Worm (Caenorhabditis elegans) whole organism, L3 larva: ENCODE data around the gene tomm-70.

ENCODE experiments used
- R02D3.7 ChIP-seq: fragments of 150-350 bp; optimal IDR thresholded peaks from 2 replicates; lab custom pipeline; 2014; ENCODE audit warnings: missing biosample characterization, missing genetic modification characterization
- ZK546.5 ChIP-seq: sonication (generic microtip); optimal IDR thresholded peaks from 2 replicates; lab custom pipeline; 2017; ENCODE audit warnings: missing biosample characterization, missing genetic modification characterization
- aly-2 ChIP-seq: fragments of 150-350 bp; optimal IDR thresholded peaks from 2 replicates; lab custom pipeline; 2014; ENCODE audit warnings: missing biosample characterization, missing genetic modification characterization
- ama-1 ChIP-seq: fragments of 150-350 bp; optimal IDR thresholded peaks from 2 replicates; lab custom pipeline; 2018
- ceh-16 ChIP-seq: sonication (generic microtip); optimal IDR thresholded peaks from 2 replicates; lab custom pipeline; 2017; ENCODE audit warnings: missing biosample characterization, missing genetic modification characterization
- ceh-28 ChIP-seq: fragments of 150-350 bp; optimal IDR thresholded peaks from 2 replicates; lab custom pipeline; 2014; ENCODE audit warnings: missing biosample characterization, missing genetic modification reagents, missing genetic modification characterization
- ceh-82 ChIP-seq: fragments of 150-350 bp; optimal IDR thresholded peaks from 2 replicates; lab custom pipeline; 2014; ENCODE audit warnings: missing biosample characterization, missing genetic modification characterization
- ceh-9 ChIP-seq: sonication (generic microtip); optimal IDR thresholded peaks from 2 replicates; lab custom pipeline; 2018; ENCODE audit warnings: missing biosample characterization, missing genetic modification characterization
- daf-12 ChIP-seq: fragments of 150-350 bp; optimal IDR thresholded peaks from 2 replicates; lab custom pipeline; 2014; ENCODE audit warnings: missing biosample characterization, missing genetic modification reagents, missing genetic modification characterization
- egl-27 ChIP-seq: sonication (generic microtip); optimal IDR thresholded peaks from 4 replicates; lab custom pipeline; 2017; ENCODE audit warnings: missing biosample characterization, missing genetic modification reagents, missing genetic modification characterization
- egl-5 ChIP-seq: fragments of 150-350 bp; optimal IDR thresholded peaks from 2 replicates; lab custom pipeline; 2017; ENCODE audit warnings: missing biosample characterization, missing genetic modification reagents, missing genetic modification characterization, inconsistent platforms
- elt-1 ChIP-seq: fragments of 150-350 bp; optimal IDR thresholded peaks from 2 replicates; lab custom pipeline; 2014; ENCODE audit warnings: missing biosample characterization, missing genetic modification characterization
- elt-2 ChIP-seq: sonication (generic microtip); optimal IDR thresholded peaks from 2 replicates; lab custom pipeline; 2016; ENCODE audit warnings: missing genetic modification reagents, mild to moderate bottlenecking, missing genetic modification characterization, missing compliant biosample characterization
- elt-3 ChIP-seq, 3 experiments: fragments of 150-350 bp in 1 of 3; sonication (generic microtip) in 2 of 3; optimal IDR thresholded peaks; 2 replicates in 2 of 3; 4 replicates in 1 of 3; lab custom pipeline; 2014 to 2017; ENCODE audit warnings: missing biosample characterization in 3 of 3, missing genetic modification characterization in 3 of 3
- eor-1 ChIP-seq, 2 experiments: fragments of 150-350 bp; optimal IDR thresholded peaks; 2 replicates each; lab custom pipeline; 2014 to 2018; ENCODE audit warnings: missing biosample characterization in 2 of 2, missing genetic modification characterization in 2 of 2
- fkh-10 ChIP-seq: sonication (generic microtip); optimal IDR thresholded peaks from 2 replicates; lab custom pipeline; 2017; ENCODE audit warnings: missing biosample characterization, missing genetic modification reagents, missing genetic modification characterization
- fkh-2 ChIP-seq: fragments of 150-350 bp; optimal IDR thresholded peaks from 2 replicates; lab custom pipeline; 2014; ENCODE audit warnings: missing biosample characterization, missing genetic modification reagents, missing genetic modification characterization
- fos-1 ChIP-seq: fragments of 150-350 bp; optimal IDR thresholded peaks from 2 replicates; lab custom pipeline; 2014; ENCODE audit warnings: missing biosample characterization, missing genetic modification characterization
- hmg-11 ChIP-seq: sonication (generic microtip); optimal IDR thresholded peaks from 2 replicates; lab custom pipeline; 2016; ENCODE audit warnings: missing genetic modification characterization, missing compliant biosample characterization
- jun-1 ChIP-seq: fragments of 150-350 bp; optimal IDR thresholded peaks from 2 replicates; lab custom pipeline; 2014; ENCODE audit warnings: missing biosample characterization, missing genetic modification reagents, missing genetic modification characterization
- lin-15B ChIP-seq: fragments of 150-350 bp; optimal IDR thresholded peaks from 2 replicates; lab custom pipeline; 2014; ENCODE audit warnings: missing biosample characterization, missing genetic modification characterization
- lin-39 ChIP-seq: fragments of 150-350 bp; optimal IDR thresholded peaks from 2 replicates; lab custom pipeline; 2018; ENCODE audit warnings: missing biosample characterization, missing genetic modification reagents, missing genetic modification characterization
- lsy-12 ChIP-seq: sonication (generic microtip); optimal IDR thresholded peaks from 2 replicates; lab custom pipeline; 2016; ENCODE audit warnings: mild to moderate bottlenecking, missing genetic modification characterization, missing compliant biosample characterization
- mdl-1 ChIP-seq: fragments of 150-350 bp; optimal IDR thresholded peaks from 2 replicates; lab custom pipeline; 2014; ENCODE audit warnings: missing biosample characterization, missing genetic modification characterization
- mml-1 ChIP-seq: fragments of 150-350 bp; sonication (generic microtip); optimal IDR thresholded peaks from 3 replicates; lab custom pipeline; 2014; ENCODE audit warnings: missing biosample characterization, missing genetic modification characterization
- nfya-1 ChIP-seq: sonication (generic microtip); optimal IDR thresholded peaks from 2 replicates; lab custom pipeline; 2017; ENCODE audit warnings: missing genetic modification characterization, mild to moderate bottlenecking, missing compliant biosample characterization, antibody characterized with exemption, moderate library complexity; ENCODE audit not compliant: insufficient read depth
- nhr-11 ChIP-seq: fragments of 150-350 bp; optimal IDR thresholded peaks from 2 replicates; lab custom pipeline; 2014; ENCODE audit warnings: missing biosample characterization, missing genetic modification characterization
- nhr-12 ChIP-seq: fragments of 150-350 bp; optimal IDR thresholded peaks from 2 replicates; lab custom pipeline; 2014; ENCODE audit warnings: missing biosample characterization, missing genetic modification characterization
- nhr-23 ChIP-seq: fragments of 150-350 bp; optimal IDR thresholded peaks from 2 replicates; lab custom pipeline; 2014; ENCODE audit warnings: missing biosample characterization, missing genetic modification reagents, missing genetic modification characterization
- nhr-237 ChIP-seq: fragments of 150-350 bp; optimal IDR thresholded peaks from 2 replicates; lab custom pipeline; 2014; ENCODE audit warnings: missing biosample characterization, missing genetic modification characterization
- nhr-25 ChIP-seq: sonication (generic microtip); optimal IDR thresholded peaks from 2 replicates; lab custom pipeline; 2017; ENCODE audit warnings: missing biosample characterization, missing genetic modification characterization
- nhr-28 ChIP-seq: fragments of 150-350 bp; optimal IDR thresholded peaks from 2 replicates; lab custom pipeline; 2014; ENCODE audit warnings: missing biosample characterization, missing genetic modification characterization
- nhr-43 ChIP-seq: sonication (generic microtip); optimal IDR thresholded peaks from 2 replicates; lab custom pipeline; 2016; ENCODE audit warnings: mild to moderate bottlenecking, missing genetic modification characterization, missing compliant biosample characterization; ENCODE audit not compliant: poor library complexity, severe bottlenecking
- nhr-67 ChIP-seq: fragments of 150-350 bp; optimal IDR thresholded peaks from 2 replicates; lab custom pipeline; 2014; ENCODE audit warnings: missing biosample characterization, missing genetic modification characterization
- nhr-76 ChIP-seq: fragments of 150-350 bp; sonication (generic microtip); optimal IDR thresholded peaks from 5 replicates; lab custom pipeline; 2014; ENCODE audit warnings: missing biosample characterization, missing genetic modification characterization
- nhr-77 ChIP-seq: fragments of 150-350 bp; optimal IDR thresholded peaks from 2 replicates; lab custom pipeline; 2014; ENCODE audit warnings: missing biosample characterization, missing genetic modification characterization
- pha-4 ChIP-seq: fragments of 150-350 bp; optimal IDR thresholded peaks from 2 replicates; lab custom pipeline; 2014; ENCODE audit warnings: missing biosample characterization, missing genetic modification reagents, missing genetic modification characterization
- pqm-1 ChIP-seq: fragments of 150-350 bp; optimal IDR thresholded peaks from 2 replicates; lab custom pipeline; 2017; ENCODE audit warnings: missing biosample characterization, missing genetic modification characterization, inconsistent platforms
- sea-2 ChIP-seq: fragments of 150-350 bp; sonication (generic microtip); optimal IDR thresholded peaks from 4 replicates; lab custom pipeline; 2014; ENCODE audit warnings: missing biosample characterization, missing genetic modification reagents, missing genetic modification characterization
- skn-1 ChIP-seq: fragments of 150-350 bp; optimal IDR thresholded peaks from 2 replicates; lab custom pipeline; 2014; ENCODE audit warnings: missing biosample characterization, missing genetic modification characterization
- snpc-4 ChIP-seq: fragments of 150-350 bp; optimal IDR thresholded peaks from 2 replicates; lab custom pipeline; 2014; ENCODE audit warnings: missing biosample characterization, missing genetic modification characterization
- tbx-2 ChIP-seq: sonication (generic microtip); optimal IDR thresholded peaks from 2 replicates; lab custom pipeline; 2016; ENCODE audit warnings: mild to moderate bottlenecking, missing genetic modification characterization, missing compliant biosample characterization
- unc-39 ChIP-seq: sonication (generic microtip); optimal IDR thresholded peaks from 4 replicates; lab custom pipeline; 2017; ENCODE audit warnings: missing biosample characterization, missing genetic modification characterization
- unc-62 ChIP-seq: fragments of 150-350 bp; sonication (generic microtip); optimal IDR thresholded peaks from 4 replicates; lab custom pipeline; 2014; ENCODE audit warnings: missing biosample characterization, missing genetic modification reagents, missing genetic modification characterization
- zag-1 ChIP-seq: fragments of 150-350 bp; optimal IDR thresholded peaks from 2 replicates; lab custom pipeline; 2014; ENCODE audit warnings: missing biosample characterization, missing genetic modification characterization
- ztf-11 ChIP-seq: fragments of 150-350 bp; optimal IDR thresholded peaks from 2 replicates; lab custom pipeline; 2014; ENCODE audit warnings: missing biosample characterization, missing genetic modification characterization
- ztf-4 ChIP-seq: fragments of 150-350 bp; optimal IDR thresholded peaks from 2 replicates; lab custom pipeline; 2014; ENCODE audit warnings: missing biosample characterization, missing genetic modification characterization

tomm-70 gene

ce11 chrIII:8801352-8801863 lies 46.9 kb upstream of the tomm-70 start:
- TF ChIP-seq mdl-1 (tag; lab: Kevin White, UChicago) = no peak
- TF ChIP-seq nhr-43 = peak; percentile 69

ce11 chrIII:8800796-8801083 lies 46.2 kb upstream of the tomm-70 start:
- no peak for TF ChIP-seq ztf-4 (tag; lab: Kevin White, UChicago)
- TF ChIP-seq nhr-25 = peak; percentile 63
- TF ChIP-seq nhr-43 = peak; percentile 26
- TF ChIP-seq nhr-23 (tag; lab: Kevin White, UChicago) = peak; percentile 67
- peak; percentile 3 for TF ChIP-seq pha-4 (tag; lab: Kevin White, UChicago)

- TF ChIP-seq nhr-43 (peak; percentile 59), elt-2 (peak; percentile 71), fkh-2 (tag; lab: Kevin White, UChicago) (peak; percentile 52), nhr-77 (peak; percentile 50), ceh-16 (no peak), nhr-23 (tag; lab: Kevin White, UChicago) (peak; percentile 40), ceh-28 (peak; percentile 87), R02D3.7 (tag; lab: Kevin White, UChicago) (peak; percentile 57), sea-2 (GFP tag; lab: Kevin White, UChicago) (peak; percentile 31), lin-39 (tag; lab: Kevin White, UChicago) (peak; percentile 88), nhr-25 (peak; percentile 44), ztf-4 (tag; lab: Kevin White, UChicago) (no peak), lsy-12 (tag; lab: Kevin White, UChicago) (peak; percentile 80), ZK546.5 (no peak), snpc-4 (peak; percentile 75), daf-12 (tag; lab: Kevin White, UChicago) (no peak), pha-4 (tag; lab: Kevin White, UChicago) (peak; percentile 93), ztf-11 (tag; lab: Kevin White, UChicago) (no peak), tbx-2 (tag; lab: Kevin White, UChicago) (peak; percentile 85), mdl-1 (tag; lab: Kevin White, UChicago) (peak; percentile 94), ceh-9 (peak; percentile 24), skn-1 (tag; lab: Kevin White, UChicago) (no peak), nfya-1 (tag; lab: Kevin White, UChicago) (peak; percentile 92), lin-15B (tag; lab: Kevin White, UChicago) (peak; percentile 58), nhr-11 (tag; lab: Kevin White, UChicago) (peak; percentile 84), pqm-1 (peak; percentile 38), elt-3 (tag; optimal IDR thresholded peaks at IDR 0.05; lab: Kevin White, UChicago) (no peak), egl-27 (tag; lab: Kevin White, UChicago) (peak; percentile 77), unc-62 (GFP tag; lab: Kevin White, UChicago) (peak; percentile 95), nhr-28 (tag; lab: Kevin White, UChicago) (no peak), ama-1 (lab: Kevin White, UChicago) (peak; percentile 37), hmg-11 (tag; lab: Kevin White, UChicago) (peak; percentile 90), nhr-12 (tag; lab: Kevin White, UChicago) (no peak), fos-1 (no peak), ceh-82 (tag; lab: Kevin White, UChicago) (peak; percentile 40), unc-39 (tag; lab: Kevin White, UChicago) (peak; percentile 44), fkh-10 (GFP tag; lab: Kevin White, UChicago) (peak; percentile 76), zag-1 (peak; percentile 76), eor-1 (tag; optimal IDR thresholded peaks at IDR 0.05; lab: Kevin White, UChicago) (no peak), aly-2 (tag; lab: Kevin White, UChicago) (no peak), nhr-237 (tag; lab: Kevin White, UChicago) (no peak), egl-5 (tag; lab: Kevin White, UChicago) (peak; percentile 65), nhr-67 (tag; lab: Kevin White, UChicago) (no peak), elt-1 (peak; percentile 78), jun-1 (peak; percentile 91), nhr-76 (tag; lab: Kevin White, UChicago) (no peak), mml-1 (tag; lab: Kevin White, UChicago) (no peak)
These were observed 45.6 kb upstream of the tomm-70 start, which contains the start of gene F54F2.6 for ce11 chrIII:8799964-8800795. Gene F54F2.6, minus strand, starts transcription at chrIII:8800701.
